Fruit fly (Drosophila melanogaster) ovary, adult (tissue): ENCODE measurements around the gene CG32625.

Source experiments
- CG17801 ChIP-seq: fragments of 200-800 bp; optimal IDR thresholded peaks from 2 replicates; lab custom pipeline; 2019; ENCODE audit warnings: missing biosample characterization, mild to moderate bottlenecking, missing genetic modification characterization, moderate library complexity; ENCODE audit not compliant: partially characterized antibody

Gene CG32625

DNA sequence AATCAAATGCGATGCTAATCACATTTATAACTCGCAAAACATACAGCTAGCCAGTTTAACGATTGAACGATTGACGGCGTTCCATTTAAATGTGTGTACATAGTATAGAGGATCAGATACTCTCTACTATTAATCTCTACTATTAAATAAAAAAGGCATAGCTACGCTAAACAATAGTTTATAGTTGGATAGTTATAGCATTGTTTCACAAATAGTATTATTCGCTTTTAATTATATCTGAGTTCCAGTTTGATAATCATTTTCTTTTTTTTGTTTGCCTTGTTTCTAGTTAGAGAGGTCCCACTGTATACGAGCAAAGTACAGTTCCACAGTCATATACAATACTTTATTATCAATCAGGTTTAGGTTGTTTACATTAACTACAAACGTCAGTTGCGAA is 23.1 kb upstream of the CG32625 start:
- TF ChIP-seq CG17801 (GFP tag; lab: Kevin White, UChicago) = peak; percentile 78

DNA sequence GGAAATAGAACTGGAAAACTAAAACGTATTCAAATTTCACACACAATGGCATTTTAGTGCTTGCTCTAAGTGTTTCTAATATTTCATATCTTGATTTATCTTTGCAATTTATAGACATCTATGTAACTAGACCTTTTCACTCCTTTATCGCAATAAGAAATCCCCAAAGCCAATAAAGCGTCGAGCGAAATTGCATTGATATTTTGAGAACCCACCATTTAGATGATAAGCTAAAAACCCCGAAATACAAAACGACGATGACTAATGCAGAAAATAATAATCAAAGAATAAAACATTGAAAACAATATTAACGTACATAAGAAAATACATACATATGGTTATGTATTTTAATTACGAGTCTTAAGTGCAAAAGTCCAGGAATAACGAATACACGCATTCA is 21.9 kb upstream of the CG32625 start:
- TF ChIP-seq CG17801 (GFP tag; lab: Kevin White, UChicago) = no peak

DNA sequence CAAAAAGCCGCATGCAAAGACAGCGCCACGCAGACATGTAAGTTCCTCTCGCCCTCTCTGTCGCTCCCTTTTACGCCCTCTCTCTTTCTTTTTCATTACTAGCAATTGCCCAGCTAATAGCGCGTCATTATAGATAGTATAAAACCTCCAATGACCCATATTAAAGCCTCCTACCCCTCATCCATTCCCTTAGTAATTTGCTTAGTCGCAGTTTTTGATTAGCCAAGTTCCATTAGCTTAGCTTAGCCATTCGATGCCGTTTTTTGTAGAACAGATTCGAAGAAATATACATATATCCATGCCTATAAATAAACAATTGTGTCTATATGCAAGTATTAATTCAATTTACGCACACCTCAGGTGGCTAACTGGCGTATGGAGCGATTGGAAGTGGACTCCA is 14.1 kb upstream of the CG32625 start:
- no peak for TF ChIP-seq CG17801 (GFP tag; lab: Kevin White, UChicago)

DNA sequence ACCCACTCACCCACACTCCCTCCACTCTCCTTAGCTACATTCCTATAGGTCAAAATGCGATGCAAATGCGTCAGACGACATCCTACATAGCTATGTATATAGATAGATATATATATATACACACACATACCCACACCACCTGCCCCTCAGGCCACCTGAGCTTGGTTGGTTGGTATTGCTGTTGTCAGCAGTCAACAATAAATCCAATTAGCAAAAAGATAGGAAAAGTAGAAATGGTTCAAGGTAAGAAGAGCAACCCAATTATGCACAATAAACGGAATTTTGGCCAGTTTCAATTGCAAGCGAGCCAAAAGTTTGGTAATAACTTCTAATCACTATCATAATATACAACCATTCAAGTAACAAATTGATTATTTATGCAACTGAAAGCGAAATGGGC is 9.9 kb upstream of the CG32625 start:
- no peak for TF ChIP-seq CG17801 (GFP tag; lab: Kevin White, UChicago)

DNA sequence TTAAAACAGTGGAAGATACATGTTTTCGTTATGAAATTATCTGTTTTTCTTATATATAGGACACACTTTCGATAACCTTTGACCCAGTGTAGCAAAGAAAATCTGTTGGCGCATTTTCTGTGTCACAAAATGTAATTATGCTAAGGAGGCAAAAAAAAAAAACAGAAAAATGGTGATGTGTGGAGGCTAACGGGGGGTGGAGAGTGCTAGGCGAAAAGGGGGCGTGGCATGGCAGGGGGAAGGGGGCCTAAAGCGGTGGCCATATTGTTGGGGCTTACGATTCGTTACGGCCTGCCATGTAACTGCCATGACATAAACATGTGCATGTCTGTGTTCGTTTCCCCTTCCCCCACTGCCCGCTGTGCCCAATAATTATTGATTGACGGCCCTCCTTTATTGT is 8.6 kb upstream of the CG32625 start:
- TF ChIP-seq CG17801 (GFP tag; lab: Kevin White, UChicago) = no peak

DNA sequence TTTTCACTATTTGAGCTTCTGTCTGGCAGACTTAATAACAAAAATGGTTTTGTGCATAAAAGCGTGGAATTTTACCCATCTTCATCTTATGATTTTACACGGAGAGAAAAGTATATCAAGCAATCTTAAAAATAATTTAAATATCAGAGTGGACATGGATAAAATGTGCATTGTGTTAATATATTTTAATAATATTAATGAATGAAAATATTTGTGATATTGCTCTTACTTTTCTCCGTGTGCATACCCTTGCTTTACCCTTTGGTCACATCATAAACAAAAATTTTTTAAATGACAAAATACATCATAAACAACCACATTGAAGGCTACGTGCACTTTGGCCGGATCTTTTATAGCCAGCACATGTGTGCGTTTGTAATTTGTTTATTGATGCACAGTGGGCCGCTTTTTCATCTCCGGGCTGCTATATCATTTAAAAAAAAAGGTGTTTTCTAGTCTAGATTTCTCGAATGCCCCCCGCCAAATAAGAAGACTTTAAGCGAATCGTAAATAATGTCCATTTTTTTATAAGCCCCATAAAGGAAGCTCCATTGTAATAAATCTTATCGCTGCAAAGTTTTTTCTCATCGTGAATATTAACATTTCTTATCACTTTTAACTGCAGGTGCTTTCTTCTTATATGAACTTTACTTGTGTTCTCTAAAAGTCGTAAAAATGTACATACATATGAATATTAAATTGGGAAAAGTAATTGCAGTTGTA is 7.9 kb upstream of the CG32625 start:
- TF ChIP-seq CG17801 (GFP tag; lab: Kevin White, UChicago) = peak; percentile 51

DNA sequence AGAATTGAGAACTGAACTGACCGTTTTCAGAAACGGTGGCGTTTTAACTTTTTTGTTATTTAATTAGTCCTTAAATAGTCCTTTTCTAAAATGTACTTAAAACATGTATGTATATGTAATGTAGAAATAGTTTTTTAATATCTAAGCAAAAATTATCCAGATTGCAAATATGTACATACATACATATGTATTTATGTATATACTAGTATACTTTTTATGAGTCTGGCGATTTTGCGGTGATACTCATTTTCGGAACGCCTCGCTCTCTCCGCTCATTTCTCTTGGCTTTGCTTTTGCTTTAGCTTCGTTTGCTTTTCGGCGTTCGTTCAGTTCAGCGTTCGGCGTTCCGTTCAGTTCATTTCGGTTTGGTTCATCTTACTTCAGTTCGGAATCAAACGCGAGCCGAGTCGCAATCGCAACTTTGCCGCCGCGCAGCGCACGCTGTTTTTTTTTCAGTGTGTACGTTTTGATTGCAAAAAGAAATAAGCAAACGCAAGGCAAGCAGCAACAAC is 5.8 kb upstream of the CG32625 start, which contains the start of gene rdgB:
TSS of gene rdgB (plus strand) at position 381 of the 512 bp plus-strand sequence.
- TF ChIP-seq CG17801 (GFP tag; lab: Kevin White, UChicago) = peak; percentile 86

DNA sequence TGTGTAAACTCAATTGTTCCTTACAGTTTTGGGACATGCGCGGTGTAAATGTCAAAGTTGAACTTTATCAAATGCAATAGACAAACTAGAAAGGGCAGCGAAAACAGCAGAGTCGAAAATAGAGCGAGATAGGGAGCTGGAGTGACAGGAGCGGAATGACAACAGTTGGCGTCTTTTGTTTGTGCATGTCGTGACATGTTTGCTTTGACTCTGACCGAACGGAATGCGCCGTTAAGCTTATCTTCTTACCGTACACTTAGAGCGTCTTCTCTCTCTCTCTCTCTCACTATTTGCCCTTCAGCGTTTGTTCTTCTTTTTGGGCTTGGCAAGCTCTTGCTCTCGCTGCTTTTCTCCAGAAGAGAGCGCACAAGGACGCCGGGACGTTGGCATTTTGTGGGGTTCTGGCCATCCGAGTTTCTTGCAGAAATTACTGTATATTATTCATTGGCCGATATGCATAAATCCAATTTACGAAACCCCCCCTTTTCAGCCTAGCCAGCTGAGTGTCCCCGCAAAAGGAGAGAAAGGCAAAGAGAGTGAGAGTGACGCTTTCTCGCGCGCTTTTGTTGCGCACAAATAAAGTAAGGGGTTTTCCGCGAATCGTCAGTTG is 5.2 kb upstream of the CG32625 start:
- TF ChIP-seq CG17801 (GFP tag; lab: Kevin White, UChicago) = no peak

DNA sequence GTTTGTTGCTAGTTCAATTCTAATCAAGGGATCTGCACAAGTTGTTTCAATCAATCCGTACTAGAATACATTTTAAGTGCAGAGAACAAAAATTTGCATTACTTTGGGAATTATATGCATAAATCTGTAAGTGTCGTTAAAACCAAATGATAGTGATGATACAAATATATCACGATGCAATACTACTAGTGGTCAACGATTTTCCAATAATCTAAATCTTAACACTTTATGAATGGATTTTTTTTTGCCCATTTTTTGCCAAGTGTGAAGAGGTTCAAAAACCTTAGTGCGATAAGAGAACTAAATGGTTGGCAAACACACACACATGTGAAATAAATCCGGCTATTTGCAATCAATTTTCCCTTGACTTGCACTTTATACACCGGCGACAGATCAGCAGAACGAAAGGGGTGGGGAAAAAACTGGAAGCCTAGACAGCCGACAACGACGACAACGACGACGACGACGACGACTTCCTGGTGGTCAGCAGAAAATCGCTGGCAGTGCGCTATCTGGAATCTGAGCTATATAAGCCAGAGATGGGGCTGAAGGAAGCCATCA is 2.4 kb upstream of the CG32625 start, which contains the start of gene Yp3:
TSS of gene Yp3 (plus strand) at position 558 of the 561 bp plus-strand sequence.
- peak; percentile 53 for TF ChIP-seq CG17801 (GFP tag; lab: Kevin White, UChicago)

DNA sequence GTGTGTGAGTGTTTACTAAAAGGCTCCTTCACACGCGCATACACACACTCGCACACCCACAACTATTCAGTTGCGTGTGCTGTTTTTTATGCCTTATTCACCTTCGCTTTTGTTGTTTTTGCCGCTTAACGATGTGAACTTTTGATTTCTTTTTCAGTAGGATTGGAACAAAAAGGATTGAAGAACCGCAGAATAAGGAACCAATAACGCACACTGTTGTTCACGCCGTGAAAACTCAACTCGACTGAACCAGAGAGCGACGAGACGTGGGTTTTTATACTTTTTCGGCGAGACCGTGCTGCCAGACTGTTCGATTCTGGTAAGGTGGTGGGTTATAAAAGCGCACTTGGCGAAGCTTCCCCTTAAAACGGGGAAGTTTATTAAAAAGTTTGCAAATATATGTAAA is 1.5 kb downstream of the CG32625 start, which contains the start of gene Pdcd4:
TSS of gene Pdcd4 (minus strand) at position 255 of the 406 bp plus-strand sequence.
- TF ChIP-seq CG17801 (GFP tag; lab: Kevin White, UChicago) = peak; percentile 3

DNA sequence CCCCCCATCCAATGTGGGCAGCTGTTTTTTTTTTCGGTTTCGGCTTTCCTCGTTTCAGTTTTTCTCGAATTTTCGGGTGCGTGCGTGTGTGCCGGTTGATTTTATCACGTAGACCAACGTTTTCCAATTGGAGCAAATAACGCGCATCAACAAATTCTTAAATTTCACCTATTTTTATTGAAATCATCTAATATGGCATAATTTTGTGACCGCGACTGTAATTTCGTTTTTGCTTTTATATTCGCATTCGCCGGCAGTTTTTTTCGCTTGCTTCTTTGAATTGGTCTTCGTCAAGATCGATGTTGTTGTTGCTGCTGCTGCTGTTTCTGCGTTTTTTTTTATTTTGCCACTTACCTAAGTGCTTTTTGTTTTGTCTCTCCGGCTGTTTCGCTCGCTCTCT is 2.1 kb downstream of the CG32625 start:
- peak; percentile 85 for TF ChIP-seq CG17801 (GFP tag; lab: Kevin White, UChicago)

DNA sequence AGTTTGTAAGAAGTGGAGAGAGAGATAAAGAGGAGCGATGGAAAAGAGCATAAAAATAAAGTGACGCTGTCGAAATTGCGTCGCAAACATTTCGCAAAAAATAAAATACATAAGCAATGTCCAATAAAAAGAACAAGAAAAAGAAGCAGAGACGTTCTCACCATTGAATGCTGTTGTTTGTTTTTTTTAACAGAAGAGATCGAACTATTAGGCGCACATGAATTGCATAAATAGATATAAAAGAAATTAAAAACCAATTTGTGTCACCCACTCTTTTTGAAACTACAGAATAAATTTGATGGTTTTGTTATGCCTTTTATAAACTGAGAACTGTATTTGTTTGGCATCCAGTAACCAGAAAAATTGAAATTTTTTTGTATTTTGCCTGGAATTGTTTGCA is 2.9 kb downstream of the CG32625 start:
- peak; percentile 39 for TF ChIP-seq CG17801 (GFP tag; lab: Kevin White, UChicago)

DNA sequence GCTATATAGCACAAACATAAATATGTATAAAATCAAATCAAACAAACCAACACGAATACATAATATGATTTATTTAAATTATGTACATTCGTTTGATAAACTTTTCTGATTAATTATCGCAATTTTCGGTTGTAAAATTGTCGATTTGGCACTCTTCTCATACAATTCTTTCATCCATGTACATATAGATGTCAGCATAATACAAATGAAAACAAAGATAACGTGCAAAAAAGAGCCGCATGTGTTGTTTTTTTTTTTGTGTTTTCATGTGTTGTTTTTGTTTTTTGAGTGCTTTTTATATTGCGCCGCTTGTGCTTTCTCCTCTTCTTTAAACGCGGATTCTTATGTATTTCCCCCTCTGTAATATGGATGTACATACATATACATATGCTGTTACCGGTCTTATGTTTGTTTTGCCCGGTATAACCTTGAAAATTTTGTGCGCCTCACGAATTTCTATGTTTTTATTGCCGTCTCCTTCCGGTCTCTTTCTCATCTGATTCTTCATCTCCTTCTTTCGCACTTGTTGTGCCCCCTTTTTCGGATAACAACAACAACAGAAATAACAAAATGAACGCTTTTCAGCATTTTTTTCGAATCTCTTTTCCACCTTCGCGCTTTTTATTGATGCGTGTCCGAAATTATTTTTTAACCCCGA is 3.4 kb downstream of the CG32625 start:
- no peak for TF ChIP-seq CG17801 (GFP tag; lab: Kevin White, UChicago)

DNA sequence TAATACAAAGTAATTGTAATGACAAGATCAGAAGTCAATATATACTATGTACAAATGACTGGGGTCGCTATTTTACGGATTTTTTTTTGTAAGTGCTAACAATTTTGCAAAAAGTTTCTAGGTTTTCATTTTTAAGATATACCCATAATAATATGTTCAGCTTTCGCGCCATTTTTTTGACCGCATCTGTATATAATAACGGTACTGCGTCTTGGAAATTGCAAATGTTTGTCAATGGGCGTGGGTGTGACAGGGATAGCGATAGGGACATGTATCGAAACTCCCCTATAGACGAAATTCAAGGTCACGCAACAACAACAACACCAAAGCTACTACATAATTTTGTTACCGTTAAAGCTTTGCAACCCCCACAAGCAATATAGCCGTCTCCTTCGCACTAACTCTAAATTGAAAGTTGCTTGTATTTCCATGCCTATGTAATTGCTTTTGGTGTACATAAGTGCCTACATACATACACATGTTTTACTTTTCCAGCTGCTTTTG is 4.0 kb downstream of the CG32625 start:
- no peak for TF ChIP-seq CG17801 (GFP tag; lab: Kevin White, UChicago)

DNA sequence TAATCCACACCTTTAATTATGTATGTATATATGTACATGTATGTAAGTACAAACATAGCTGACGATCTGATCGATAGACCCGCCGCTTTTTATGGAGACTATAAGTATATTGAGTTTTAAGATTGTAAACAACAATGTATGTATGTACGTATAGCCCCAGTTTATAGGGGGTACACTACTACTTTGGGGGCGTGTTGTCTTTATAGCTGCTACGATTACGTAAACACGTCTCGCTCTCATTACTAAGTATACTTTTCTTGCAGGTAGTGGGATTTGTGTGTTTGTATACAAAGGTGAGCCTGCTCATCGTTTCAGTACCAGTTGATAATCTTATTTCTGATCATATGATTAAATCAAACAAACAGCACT is 6.8 kb downstream of the CG32625 start:
- TF ChIP-seq CG17801 (GFP tag; lab: Kevin White, UChicago) = peak; percentile 5
